Worm (Caenorhabditis elegans) whole organism, early embryonic: ENCODE results near the gene cal-7.

Source experiments
- B0310.2 ChIP-seq: sonication (generic microtip); optimal IDR thresholded peaks from 2 replicates; lab custom pipeline; 2016; ENCODE audit warnings: mild to moderate bottlenecking, missing genetic modification characterization, missing compliant biosample characterization
- ama-1 ChIP-seq: fragments of 150-350 bp; optimal IDR thresholded peaks from 2 replicates; lab custom pipeline; 2014
- ceh-13 ChIP-seq: fragments of 200-800 bp; sonication (Bioruptor generic); optimal IDR thresholded peaks from 2 replicates; lab custom pipeline; 2018; ENCODE audit warnings: mild to moderate bottlenecking, missing genetic modification characterization, missing compliant biosample characterization

DNA sequence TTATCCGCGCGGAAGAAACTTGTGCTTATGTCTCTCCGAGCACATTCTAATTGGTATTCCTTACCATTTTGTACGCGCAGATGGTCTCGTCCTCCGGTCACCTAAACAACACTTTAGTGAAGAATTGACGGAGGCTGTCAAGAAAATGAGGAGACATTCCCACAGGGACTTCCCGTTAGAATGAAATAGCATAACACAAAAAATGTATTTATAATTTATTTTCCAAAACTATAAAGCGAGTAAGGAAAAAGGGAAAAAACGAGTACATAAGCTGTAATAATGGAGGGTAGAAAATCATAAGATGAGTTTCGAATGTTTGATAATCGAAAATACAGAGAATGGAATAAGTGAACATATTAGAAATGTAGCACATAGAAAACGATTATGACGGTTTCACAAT is 41.8 kb downstream of the cal-7 start, which contains the start of gene F46B6.12:
- no peak for TF ChIP-seq ama-1 (lab: Kevin White, UChicago)
- no peak for TF ChIP-seq ceh-13 (GFP tag; lab: Kevin White, UChicago)
- no peak for TF ChIP-seq B0310.2
